Worm (Caenorhabditis elegans) whole organism, young adult: ENCODE data around the gene ZK669.2.

ENCODE experiments used
- ceh-79 ChIP-seq: sonication (generic microtip); optimal IDR thresholded peaks from 2 replicates; lab custom pipeline; 2017; ENCODE audit warnings: mild to moderate bottlenecking, missing genetic modification characterization, missing compliant biosample characterization
- nhr-90 ChIP-seq: sonication (generic microtip); optimal IDR thresholded peaks from 2 replicates; lab custom pipeline; 2016; ENCODE audit warnings: missing genotype, mild to moderate bottlenecking, missing genetic modification characterization, missing compliant biosample characterization
- pha-4 ChIP-seq: fragments of 150-350 bp; sonication (generic microtip); optimal IDR thresholded peaks from 2 replicates; lab custom pipeline; 2014; ENCODE audit warnings: missing biosample characterization, missing genetic modification reagents, missing genetic modification characterization

- TF ChIP-seq nhr-90 (tag; lab: Kevin White, UChicago) (no peak), pha-4 (tag; lab: Kevin White, UChicago) (no peak), ceh-79 (no peak)
Measured at ce11 chrII:7892761-7893272, 45.2 kb downstream of the ZK669.2 start, which contains the start of gene ptc-1.
